Fruit fly (Drosophila melanogaster): ENCODE measurements around the gene rogdi.

DNA sequence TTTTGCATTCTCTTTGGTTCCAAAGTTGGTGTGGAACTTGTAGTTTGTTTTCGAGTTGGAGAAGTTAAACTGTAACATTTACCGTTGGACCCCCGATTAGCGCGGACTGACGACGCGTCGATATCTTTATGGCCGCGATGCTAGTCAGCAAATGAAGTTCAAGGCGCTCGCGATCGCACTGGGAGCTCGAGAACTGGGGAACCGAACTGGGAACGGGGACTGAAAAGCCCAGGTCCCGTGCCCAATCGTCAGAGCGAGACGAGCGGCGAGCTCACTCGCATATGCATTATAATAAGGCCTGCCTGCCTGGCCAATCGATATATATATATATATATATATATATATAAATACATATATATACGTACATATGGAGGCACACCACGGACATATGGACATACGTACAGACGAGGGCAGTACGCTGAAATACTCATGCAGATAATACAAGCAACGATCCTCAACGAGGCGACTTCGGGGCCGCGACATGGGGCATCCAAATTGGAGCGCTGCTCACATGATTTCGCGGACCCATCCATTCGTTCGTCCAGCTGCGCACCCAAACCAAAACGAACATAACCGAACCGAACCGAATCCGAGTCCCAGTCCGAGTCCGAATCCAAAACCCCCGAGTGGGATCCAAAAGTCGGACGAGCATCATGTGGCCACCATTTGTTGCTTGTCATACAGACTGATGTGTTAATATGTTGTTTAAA lies 47.0 kb upstream of the rogdi start:
- TF ChIP-seq CG8478 (optimal IDR thresholded peaks at IDR 0.05) (no peak), CTCF (optimal IDR thresholded peaks at IDR 0.05) (no peak)

Data from S2 (cell line).